Worm (Caenorhabditis elegans): Measurements from ENCODE around the gene clu-1.

DNA sequence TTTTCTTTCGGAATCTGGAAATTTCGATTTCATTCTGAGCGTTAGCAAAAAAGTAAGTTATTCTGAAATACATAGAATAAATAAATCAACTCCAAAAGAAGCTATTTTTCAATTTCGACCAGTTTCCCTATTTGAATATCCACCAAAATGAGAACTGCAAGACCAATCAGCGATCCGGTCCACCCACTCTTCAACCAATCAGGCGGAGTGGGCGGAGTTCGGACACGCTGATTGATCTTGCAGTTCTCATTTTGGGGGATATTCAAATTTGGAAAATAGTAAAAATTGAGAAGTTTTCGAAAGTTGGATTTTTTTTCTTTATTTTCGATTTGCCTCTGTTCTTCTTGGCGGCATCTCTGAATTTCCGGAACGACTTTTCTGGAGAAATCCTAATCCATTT lies 49.6 kb upstream of the clu-1 start:
- TF ChIP-seq flt-1 (GFP tag; IDR thresholded peaks at IDR 0.05) = no peak
- TF ChIP-seq ztf-23 (GFP tag; IDR thresholded peaks at IDR 0.05) = no peak
- TF ChIP-seq tab-1 (GFP tag; IDR thresholded peaks at IDR 0.05) = no peak
